Worm (Caenorhabditis elegans) whole organism, L4/young adult: ENCODE measurements around the gene srw-113.

Experiments
- W03F9.2 ChIP-seq: fragments of 150-350 bp; optimal IDR thresholded peaks from 2 replicates; lab custom pipeline; 2014; ENCODE audit warnings: missing biosample characterization, missing genetic modification characterization
- dao-5 ChIP-seq: sonication (generic microtip); optimal IDR thresholded peaks from 2 replicates; lab custom pipeline; 2016; ENCODE audit warnings: missing genotype, missing genetic modification characterization, moderate library complexity, missing compliant biosample characterization
- him-1 ChIP-seq: sonication (generic microtip); optimal IDR thresholded peaks from 2 replicates; lab custom pipeline; 2016; ENCODE audit warnings: missing genotype, missing genetic modification reagents, missing genetic modification characterization, missing compliant biosample characterization

DNA sequence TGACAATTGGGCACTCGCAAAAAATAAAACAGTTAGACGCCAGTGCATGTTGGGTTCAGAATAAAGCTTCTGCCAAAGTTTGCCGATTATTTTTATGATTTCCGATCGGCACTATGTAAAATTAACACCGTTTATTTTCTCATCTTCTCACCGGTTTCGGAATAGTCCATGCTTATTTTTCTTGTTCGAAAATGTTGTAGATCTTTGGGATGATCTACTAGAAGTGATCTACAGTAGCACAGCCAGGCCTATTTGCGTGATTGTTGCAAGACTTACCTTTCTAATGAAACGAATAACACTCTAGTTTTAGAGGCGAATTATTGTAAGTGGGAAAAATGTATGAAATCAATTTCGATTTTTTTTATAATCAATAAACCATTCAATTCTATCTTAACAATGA lies 17.7 kb downstream of the srw-113 start, which contains the start of gene clec-231:
- no peak for TF ChIP-seq him-1
- no peak for TF ChIP-seq W03F9.2 (tag; lab: Kevin White, UChicago)
- no peak for TF ChIP-seq dao-5 (tag; lab: Kevin White, UChicago)
